Worm (Caenorhabditis elegans) whole organism, L3 larva: Measurements from ENCODE around the gene C01G10.18.

ENCODE experiments used
- ZK546.5 ChIP-seq: sonication (generic microtip); optimal IDR thresholded peaks from 2 replicates; lab custom pipeline; 2017; ENCODE audit warnings: missing biosample characterization, missing genetic modification characterization
- elt-1 ChIP-seq: fragments of 150-350 bp; optimal IDR thresholded peaks from 2 replicates; lab custom pipeline; 2014; ENCODE audit warnings: missing biosample characterization, missing genetic modification characterization
- elt-3 ChIP-seq, 3 experiments: fragments of 150-350 bp in 1 of 3; sonication (generic microtip) in 2 of 3; optimal IDR thresholded peaks; 2 replicates in 2 of 3; 4 replicates in 1 of 3; lab custom pipeline; 2014 to 2017; ENCODE audit warnings: missing biosample characterization in 3 of 3, missing genetic modification characterization in 3 of 3
- fos-1 ChIP-seq: fragments of 150-350 bp; optimal IDR thresholded peaks from 2 replicates; lab custom pipeline; 2014; ENCODE audit warnings: missing biosample characterization, missing genetic modification characterization
- nfya-1 ChIP-seq: sonication (generic microtip); optimal IDR thresholded peaks from 2 replicates; lab custom pipeline; 2017; ENCODE audit warnings: missing genetic modification characterization, mild to moderate bottlenecking, missing compliant biosample characterization, antibody characterized with exemption, moderate library complexity; ENCODE audit not compliant: insufficient read depth
- nhr-43 ChIP-seq: sonication (generic microtip); optimal IDR thresholded peaks from 2 replicates; lab custom pipeline; 2016; ENCODE audit warnings: mild to moderate bottlenecking, missing genetic modification characterization, missing compliant biosample characterization; ENCODE audit not compliant: poor library complexity, severe bottlenecking
- skn-1 ChIP-seq: fragments of 150-350 bp; optimal IDR thresholded peaks from 2 replicates; lab custom pipeline; 2014; ENCODE audit warnings: missing biosample characterization, missing genetic modification characterization
- unc-39 ChIP-seq: sonication (generic microtip); optimal IDR thresholded peaks from 4 replicates; lab custom pipeline; 2017; ENCODE audit warnings: missing biosample characterization, missing genetic modification characterization
- zag-1 ChIP-seq: fragments of 150-350 bp; optimal IDR thresholded peaks from 2 replicates; lab custom pipeline; 2014; ENCODE audit warnings: missing biosample characterization, missing genetic modification characterization
- ztf-4 ChIP-seq: fragments of 150-350 bp; optimal IDR thresholded peaks from 2 replicates; lab custom pipeline; 2014; ENCODE audit warnings: missing biosample characterization, missing genetic modification characterization

DNA sequence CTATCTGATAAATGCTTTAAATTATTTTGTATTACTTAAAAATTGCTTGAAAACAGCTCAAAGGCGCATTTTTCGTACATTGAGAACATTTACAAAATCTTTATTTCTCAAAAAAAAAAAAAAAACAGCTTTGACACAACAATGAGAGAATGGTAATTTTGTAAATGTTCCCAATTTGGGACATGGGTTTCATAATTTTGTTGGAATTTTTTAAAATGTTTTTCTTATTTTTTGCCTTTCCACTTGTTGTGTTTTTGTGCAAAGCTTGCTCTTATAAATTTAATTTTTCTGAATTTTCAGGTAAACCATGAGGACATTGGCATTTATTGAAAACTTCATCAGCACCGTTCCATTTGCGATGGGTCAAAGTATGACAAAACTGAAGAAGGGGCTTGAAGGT is 23.1 kb upstream of the C01G10.18 start, which contains the start of gene T01G5.7:
- TF ChIP-seq unc-39 (tag; lab: Kevin White, UChicago) (no peak), nfya-1 (tag; lab: Kevin White, UChicago) (no peak), ztf-4 (tag; lab: Kevin White, UChicago) (no peak), elt-3 (tag; optimal IDR thresholded peaks at IDR 0.05; lab: Kevin White, UChicago) (no peak), elt-1 (no peak), fos-1 (tag; lab: Kevin White, UChicago) (no peak), zag-1 (tag; lab: Kevin White, UChicago) (no peak), nhr-43 (tag; lab: Kevin White, UChicago) (no peak), ZK546.5 (no peak), skn-1 (tag; lab: Kevin White, UChicago) (no peak)
